Worm (Caenorhabditis elegans) whole organism, mixed stage, embryonic: ENCODE data around the gene ZK1010.8.

Experiments
- M03D4.4 ChIP-seq: sonication (generic microtip); optimal IDR thresholded peaks from 2 replicates; lab custom pipeline; 2017; ENCODE audit warnings: mild to moderate bottlenecking, missing genetic modification characterization, missing compliant biosample characterization
- blmp-1 ChIP-seq: fragments of 150-350 bp; optimal IDR thresholded peaks from 2 replicates; lab custom pipeline; 2014; ENCODE audit warnings: missing biosample characterization, missing genetic modification characterization
- ces-1 ChIP-seq: fragments of 150-350 bp; optimal IDR thresholded peaks from 2 replicates; lab custom pipeline; 2014; ENCODE audit warnings: missing biosample characterization, missing genetic modification reagents, missing genetic modification characterization
- elt-1 ChIP-seq: sonication (generic microtip); optimal IDR thresholded peaks from 2 replicates; lab custom pipeline; 2017; ENCODE audit warnings: missing genetic modification characterization, mild to moderate bottlenecking, missing compliant biosample characterization, antibody characterized with exemption, moderate library complexity, borderline replicate concordance; ENCODE audit not compliant: insufficient read depth
- elt-3 ChIP-seq: fragments of 150-350 bp; optimal IDR thresholded peaks from 2 replicates; lab custom pipeline; 2014; ENCODE audit warnings: missing biosample characterization, missing genetic modification characterization
- lsy-2 ChIP-seq: fragments of 150-350 bp; optimal IDR thresholded peaks from 2 replicates; lab custom pipeline; 2014; ENCODE audit warnings: missing biosample characterization, missing genetic modification characterization
- mab-5 ChIP-seq: fragments of 150-350 bp; optimal IDR thresholded peaks from 2 replicates; lab custom pipeline; 2014; ENCODE audit warnings: missing biosample characterization, missing genetic modification characterization
- mls-2 ChIP-seq: sonication (generic microtip); optimal IDR thresholded peaks from 2 replicates; lab custom pipeline; 2016; ENCODE audit warnings: mild to moderate bottlenecking, missing genetic modification characterization, moderate library complexity, missing compliant biosample characterization
- nhr-12 ChIP-seq: fragments of 150-350 bp; optimal IDR thresholded peaks from 2 replicates; lab custom pipeline; 2014; ENCODE audit warnings: missing biosample characterization, missing genetic modification characterization
- nhr-28 ChIP-seq: fragments of 150-350 bp; optimal IDR thresholded peaks from 2 replicates; lab custom pipeline; 2014; ENCODE audit warnings: missing biosample characterization, missing genetic modification characterization
- pha-4 ChIP-seq: fragments of 150-350 bp; optimal IDR thresholded peaks from 2 replicates; lab custom pipeline; 2018; ENCODE audit warnings: missing biosample characterization, missing genetic modification reagents, missing genetic modification characterization
- unc-39 ChIP-seq: fragments of 150-350 bp; optimal IDR thresholded peaks from 2 replicates; lab custom pipeline; 2014; ENCODE audit warnings: missing biosample characterization, missing genetic modification characterization

ce11 chrIII:13004316-13004715 lies 3.8 kb upstream of the ZK1010.8 start:
- TF ChIP-seq nhr-28: no peak
- TF ChIP-seq pha-4: no peak
- no peak for TF ChIP-seq mab-5 (tag; lab: Kevin White, UChicago)
- no peak for TF ChIP-seq lsy-2
- TF ChIP-seq blmp-1 (tag; lab: Kevin White, UChicago): no peak
- no peak for TF ChIP-seq elt-3 (tag; lab: Kevin White, UChicago)
- TF ChIP-seq M03D4.4: no peak
- no peak for TF ChIP-seq unc-39 (tag; lab: Kevin White, UChicago)
- no peak for TF ChIP-seq ces-1 (GFP tag; lab: Kevin White, UChicago)
- no peak for TF ChIP-seq elt-1 (tag; lab: Kevin White, UChicago)
- TF ChIP-seq nhr-12 (tag; lab: Kevin White, UChicago): no peak
- TF ChIP-seq mls-2 (tag; lab: Kevin White, UChicago): no peak
